Worm (Caenorhabditis elegans) whole organism, late embryonic: ENCODE data around the gene F13D12.3.

Experiments used
- K02D7.2 ChIP-seq: sonication (generic microtip); optimal IDR thresholded peaks from 2 replicates; lab custom pipeline; 2017; ENCODE audit warnings: mild to moderate bottlenecking, missing genetic modification characterization, missing compliant biosample characterization
- K09A11.1 ChIP-seq: sonication (generic microtip); optimal IDR thresholded peaks from 2 replicates; lab custom pipeline; 2017; ENCODE audit warnings: antibody characterized with exemption, mild to moderate bottlenecking, missing genetic modification characterization, missing compliant biosample characterization; ENCODE audit not compliant: insufficient read depth
- T23F11.4 ChIP-seq: fragments of 200-800 bp; sonication (Bioruptor generic); optimal IDR thresholded peaks from 2 replicates; lab custom pipeline; 2018; ENCODE audit warnings: mild to moderate bottlenecking, missing genetic modification characterization, missing compliant biosample characterization
- ama-1 ChIP-seq: fragments of 150-350 bp; optimal IDR thresholded peaks from 2 replicates; lab custom pipeline; 2014
- ceh-14 ChIP-seq: sonication (generic microtip); optimal IDR thresholded peaks from 2 replicates; lab custom pipeline; 2016; ENCODE audit warnings: missing genotype, missing genetic modification characterization, missing compliant biosample characterization
- ceh-18 ChIP-seq: sonication (generic microtip); optimal IDR thresholded peaks from 2 replicates; lab custom pipeline; 2016; ENCODE audit warnings: missing genetic modification characterization, missing compliant biosample characterization
- ceh-2 ChIP-seq: sonication (generic microtip); optimal IDR thresholded peaks from 2 replicates; lab custom pipeline; 2016; ENCODE audit warnings: missing genotype, missing genetic modification characterization, missing compliant biosample characterization
- ceh-30 ChIP-seq: fragments of 150-350 bp; optimal IDR thresholded peaks from 2 replicates; lab custom pipeline; 2014; ENCODE audit warnings: missing biosample characterization, missing genetic modification characterization
- ceh-34 ChIP-seq: sonication (generic microtip); optimal IDR thresholded peaks from 2 replicates; lab custom pipeline; 2016; ENCODE audit warnings: mild to moderate bottlenecking, missing genetic modification characterization, missing compliant biosample characterization
- ceh-48 ChIP-seq: sonication (generic microtip); optimal IDR thresholded peaks from 2 replicates; lab custom pipeline; 2016; ENCODE audit warnings: missing genetic modification characterization, inconsistent platforms, missing compliant biosample characterization
- che-1 ChIP-seq: sonication (generic microtip); optimal IDR thresholded peaks from 2 replicates; lab custom pipeline; 2016; ENCODE audit warnings: mild to moderate bottlenecking, missing genetic modification characterization, missing compliant biosample characterization
- dve-1 ChIP-seq: sonication (generic microtip); optimal IDR thresholded peaks from 2 replicates; lab custom pipeline; 2017; ENCODE audit warnings: antibody characterized with exemption, mild to moderate bottlenecking, missing genetic modification characterization, missing compliant biosample characterization
- elt-4 ChIP-seq: sonication (generic microtip); optimal IDR thresholded peaks from 2 replicates; lab custom pipeline; 2016; ENCODE audit warnings: missing genetic modification characterization, missing compliant biosample characterization
- eyg-1 ChIP-seq: sonication (generic microtip); optimal IDR thresholded peaks from 2 replicates; lab custom pipeline; 2016; ENCODE audit warnings: missing genotype, missing genetic modification characterization, missing compliant biosample characterization
- fax-1 ChIP-seq: sonication (generic microtip); optimal IDR thresholded peaks from 2 replicates; lab custom pipeline; 2016; ENCODE audit warnings: missing genotype, missing genetic modification characterization, missing compliant biosample characterization
- fkh-10 ChIP-seq: fragments of 150-350 bp; optimal IDR thresholded peaks from 2 replicates; lab custom pipeline; 2014; ENCODE audit warnings: missing biosample characterization, missing genetic modification reagents, missing genetic modification characterization
- fkh-6 ChIP-seq: sonication (generic microtip); optimal IDR thresholded peaks from 2 replicates; lab custom pipeline; 2016; ENCODE audit warnings: missing genetic modification characterization, missing compliant biosample characterization
- gmeb-2 ChIP-seq: sonication (generic microtip); optimal IDR thresholded peaks from 2 replicates; lab custom pipeline; 2016; ENCODE audit warnings: missing genetic modification characterization, inconsistent platforms, missing compliant biosample characterization
- hlh-30 ChIP-seq: sonication (generic microtip); optimal IDR thresholded peaks from 2 replicates; lab custom pipeline; 2017; ENCODE audit warnings: antibody characterized with exemption, missing genetic modification characterization, missing compliant biosample characterization; ENCODE audit not compliant: insufficient read depth
- hlh-6 ChIP-seq: sonication (generic microtip); optimal IDR thresholded peaks from 2 replicates; lab custom pipeline; 2016; ENCODE audit warnings: missing genotype, missing genetic modification characterization, missing compliant biosample characterization
- hlh-8 ChIP-seq: sonication (generic microtip); optimal IDR thresholded peaks from 2 replicates; lab custom pipeline; 2016; ENCODE audit warnings: missing genotype, missing genetic modification characterization, missing compliant biosample characterization
- lin-11 ChIP-seq: fragments of 200-800 bp; sonication (Bioruptor generic); optimal IDR thresholded peaks from 2 replicates; lab custom pipeline; 2018; ENCODE audit warnings: mild to moderate bottlenecking, missing genetic modification characterization, missing compliant biosample characterization
- madf-2 ChIP-seq: sonication (generic microtip); optimal IDR thresholded peaks from 2 replicates; lab custom pipeline; 2017; ENCODE audit warnings: missing genetic modification characterization, missing compliant biosample characterization
- nhr-11 ChIP-seq: fragments of 150-350 bp; optimal IDR thresholded peaks from 2 replicates; lab custom pipeline; 2014; ENCODE audit warnings: missing biosample characterization, missing genetic modification characterization
- nhr-232 ChIP-seq: sonication (generic microtip); optimal IDR thresholded peaks from 2 replicates; lab custom pipeline; 2016; ENCODE audit warnings: missing genetic modification characterization, missing compliant biosample characterization
- pag-3 ChIP-seq: sonication (generic microtip); optimal IDR thresholded peaks from 2 replicates; lab custom pipeline; 2016; ENCODE audit warnings: missing compliant biosample characterization, missing genetic modification characterization, borderline replicate concordance
- pax-1 ChIP-seq: fragments of 150-350 bp; optimal IDR thresholded peaks from 2 replicates; lab custom pipeline; 2014; ENCODE audit warnings: missing biosample characterization, missing genetic modification characterization
- pha-2 ChIP-seq: sonication (generic microtip); optimal IDR thresholded peaks from 2 replicates; lab custom pipeline; 2017; ENCODE audit warnings: mild to moderate bottlenecking, missing genetic modification characterization, missing compliant biosample characterization
- rnt-1 ChIP-seq: sonication (generic microtip); optimal IDR thresholded peaks from 2 replicates; lab custom pipeline; 2016; ENCODE audit warnings: missing genetic modification characterization, missing compliant biosample characterization
- sdc-2 ChIP-seq: sonication (generic microtip); optimal IDR thresholded peaks from 2 replicates; lab custom pipeline; 2016; ENCODE audit warnings: missing genotype, missing genetic modification characterization, missing compliant biosample characterization
- sox-2 ChIP-seq: fragments of 200-800 bp; sonication (Bioruptor generic); IDR thresholded peaks from 2 replicates; pipeline ENCODE4 v1.3.6; 2022; ENCODE audit warnings: missing genetic modification reagents, missing genetic modification characterization, missing compliant biosample characterization
- sox-4 ChIP-seq: sonication (generic microtip); optimal IDR thresholded peaks from 2 replicates; lab custom pipeline; 2017; ENCODE audit warnings: mild to moderate bottlenecking, missing genetic modification characterization, inconsistent platforms, missing compliant biosample characterization
- tbx-2 ChIP-seq: sonication (generic microtip); optimal IDR thresholded peaks from 2 replicates; lab custom pipeline; 2016; ENCODE audit warnings: missing genetic modification characterization, missing compliant biosample characterization
- tbx-7 ChIP-seq: sonication (generic microtip); optimal IDR thresholded peaks from 2 replicates; lab custom pipeline; 2016; ENCODE audit warnings: missing genotype, missing genetic modification characterization, missing compliant biosample characterization
- unc-3 ChIP-seq, 2 experiments: fragments of 200-800 bp in 1 of 2; sonication (Bioruptor generic) in 1 of 2; sonication (generic microtip) in 1 of 2; conservative IDR thresholded peaks in 1 of 2; optimal IDR thresholded peaks in 1 of 2; 2 replicates each; pipeline versions ENCODE4 v1.3.6 to Lab custom; 2016 to 2022; ENCODE audit warnings: missing compliant biosample characterization in 2 of 2, missing genetic modification characterization in 2 of 2, missing genetic modification reagents in 1 of 2
- unc-42 ChIP-seq: sonication (generic microtip); optimal IDR thresholded peaks from 2 replicates; lab custom pipeline; 2016; ENCODE audit warnings: missing genotype, missing genetic modification characterization, missing compliant biosample characterization
- unc-55 ChIP-seq: sonication (generic microtip); optimal IDR thresholded peaks from 2 replicates; lab custom pipeline; 2017; ENCODE audit warnings: missing biosample characterization, missing genetic modification reagents, missing genetic modification characterization
- zip-5 ChIP-seq: sonication (generic microtip); optimal IDR thresholded peaks from 2 replicates; lab custom pipeline; 2016; ENCODE audit warnings: missing genetic modification characterization, missing compliant biosample characterization
- ztf-16 ChIP-seq: sonication (generic microtip); optimal IDR thresholded peaks from 2 replicates; lab custom pipeline; 2017; ENCODE audit warnings: missing genetic modification characterization, missing compliant biosample characterization

The F13D12.3 gene

ce11 chrII:11720102-11720501 lies at the start of gene F13D12.3:
Gene F13D12.3 (plus strand): TSS chrII:11720402.
- TF ChIP-seq fkh-10 (GFP tag; lab: Kevin White, UChicago) (no peak), T23F11.4 (GFP tag; lab: Kevin White, UChicago) (no peak), pag-3 (tag; lab: Kevin White, UChicago) (no peak), ceh-14 (no peak)

- no peak for TF ChIP-seq unc-3 (GFP tag; conservative IDR thresholded peaks at IDR 0.05; lab: Robert Waterston, UW)
- peak; percentile 7 for TF ChIP-seq unc-3 (tag; optimal IDR thresholded peaks at IDR 0.05; lab: Kevin White, UChicago)
- TF ChIP-seq tbx-2 (tag; lab: Kevin White, UChicago), result peak; percentile 48
- TF ChIP-seq hlh-30, result peak; percentile 57
- no peak for TF ChIP-seq pag-3 (tag; lab: Kevin White, UChicago)
- no peak for TF ChIP-seq tbx-7 (tag; lab: Kevin White, UChicago)
- TF ChIP-seq madf-2 (tag; lab: Kevin White, UChicago), result peak; percentile 29
- peak; percentile 34 for TF ChIP-seq ceh-14
- TF ChIP-seq sdc-2, result peak; percentile 1
- peak; percentile 69 for TF ChIP-seq unc-42 (tag; lab: Kevin White, UChicago)
- peak; percentile 43 for TF ChIP-seq ceh-18 (tag; lab: Kevin White, UChicago)
- TF ChIP-seq nhr-232 (tag; lab: Kevin White, UChicago), result no peak
Observed at ce11 chrII:11675877-11676473, 44.2 kb upstream of the F13D12.3 start, which contains the start of the genes trr-1 and C47D12.2. Gene trr-1 (minus strand): TSS chrII:11675927. Gene C47D12.2 (plus strand): TSS chrII:11676306.

- TF ChIP-seq K09A11.1 (tag; lab: Kevin White, UChicago) (no peak), ceh-48 (tag; lab: Kevin White, UChicago) (no peak), ama-1 (no peak), hlh-6 (no peak), madf-2 (tag; lab: Kevin White, UChicago) (no peak), eyg-1 (tag; lab: Kevin White, UChicago) (no peak), fkh-6 (tag; lab: Kevin White, UChicago) (no peak), tbx-2 (tag; lab: Kevin White, UChicago) (no peak), dve-1 (tag; lab: Kevin White, UChicago) (no peak), rnt-1 (tag; lab: Kevin White, UChicago) (no peak)
- TF ChIP-seq, all 69 proteins: peak for 0
Observed at ce11 chrII:11680220-11680619, 40.0 kb upstream of the F13D12.3 start.

- TF ChIP-seq tbx-2 (tag; lab: Kevin White, UChicago) (no peak), unc-55 (GFP tag; lab: Kevin White, UChicago) (no peak), hlh-30 (no peak), pax-1 (tag; lab: Kevin White, UChicago) (no peak), sox-2 (no peak), ztf-16 (tag; lab: Kevin White, UChicago) (no peak), unc-3 (GFP tag; conservative IDR thresholded peaks at IDR 0.05; lab: Robert Waterston, UW) (no peak), unc-3 (tag; optimal IDR thresholded peaks at IDR 0.05; lab: Kevin White, UChicago) (no peak), ceh-30 (tag; lab: Kevin White, UChicago) (no peak), zip-5 (tag; lab: Kevin White, UChicago) (no peak), eyg-1 (tag; lab: Kevin White, UChicago) (no peak), sox-4 (tag; lab: Kevin White, UChicago) (no peak)
Observed at ce11 chrII:11681136-11681824, 38.9 kb upstream of the F13D12.3 start, which contains the start of the genes sfxn-1.4 and C47D12.4. Gene sfxn-1.4 (minus strand): TSS chrII:11681236. Gene C47D12.4 (plus strand): TSS chrII:11681774.

ce11 chrII:11685177-11685576 lies 35.0 kb upstream of the F13D12.3 start, which contains the start of gene C47D12.5:
Gene C47D12.5 (minus strand): TSS chrII:11685277.
- TF ChIP-seq hlh-8 (tag; lab: Kevin White, UChicago), result no peak
- no peak for TF ChIP-seq pax-1 (tag; lab: Kevin White, UChicago)
- no peak for TF ChIP-seq ceh-30 (tag; lab: Kevin White, UChicago)
- no peak for TF ChIP-seq pha-2 (tag; lab: Kevin White, UChicago)
- TF ChIP-seq elt-4 (tag; lab: Kevin White, UChicago), result no peak
- TF ChIP-seq nhr-11, result no peak
- TF ChIP-seq ama-1, result no peak
- TF ChIP-seq ceh-48 (tag; lab: Kevin White, UChicago), result no peak
- no peak for TF ChIP-seq lin-11 (tag; lab: Kevin White, UChicago)
- no peak for TF ChIP-seq gmeb-2 (tag; lab: Kevin White, UChicago)
- TF ChIP-seq ceh-34 (tag; lab: Kevin White, UChicago), result no peak
- TF ChIP-seq ceh-2 (tag; lab: Kevin White, UChicago), result no peak
- TF ChIP-seq K02D7.2 (tag; lab: Kevin White, UChicago), result no peak
- no peak for TF ChIP-seq fax-1 (tag; lab: Kevin White, UChicago)
- TF ChIP-seq che-1 (tag; lab: Kevin White, UChicago), result no peak
- TF ChIP-seq, all 69 proteins: peak for 0
